Fruit fly (Drosophila melanogaster): Measurements from ENCODE around the gene CG8326.

DNA sequence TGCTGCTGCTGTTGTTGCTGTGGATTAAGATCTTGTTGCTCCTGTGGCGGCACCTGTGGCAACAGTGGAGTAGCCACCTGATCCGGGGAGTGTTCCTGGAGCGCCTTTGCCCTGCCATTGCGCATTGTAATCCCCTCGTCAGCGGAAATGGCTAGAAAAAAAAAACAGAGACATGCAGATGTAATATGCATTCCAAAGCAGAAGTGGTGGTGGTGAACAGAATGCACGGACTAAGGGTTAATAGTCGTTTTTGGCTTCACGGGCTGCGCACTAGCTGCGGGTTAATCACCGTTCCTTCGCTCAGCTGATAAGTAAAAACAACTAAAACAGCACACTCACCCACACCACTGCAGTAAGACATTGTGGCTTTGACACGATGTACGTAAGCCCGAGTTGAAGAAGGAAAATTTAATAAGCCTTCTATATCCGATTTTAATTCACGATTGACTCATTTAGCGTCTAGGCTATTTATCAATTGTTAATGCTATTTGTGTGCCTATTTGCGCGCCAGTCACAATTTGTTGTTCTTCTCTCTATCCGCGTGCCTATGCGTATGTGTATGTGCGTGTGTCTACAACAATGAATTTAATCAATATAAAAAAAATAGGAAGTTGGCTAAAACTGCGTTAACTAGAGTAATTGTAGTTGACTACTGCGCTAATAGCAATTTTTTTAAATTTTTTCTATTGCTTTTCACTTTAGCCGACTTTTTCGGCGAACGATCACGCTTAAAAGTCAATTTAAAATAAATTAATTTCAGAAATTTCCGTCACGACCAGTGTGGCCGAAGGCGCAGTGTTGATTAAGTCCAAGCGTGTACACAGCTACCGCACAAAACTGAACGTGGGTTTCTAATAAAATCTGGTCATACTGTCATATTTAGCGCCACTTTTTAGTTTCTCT is 2.0 kb downstream of the CG8326 start, which contains the start of gene stas:
- TF ChIP-seq Dll (optimal IDR thresholded peaks at IDR 0.05), result no peak
- no peak for TF ChIP-seq usp (GFP tag; optimal IDR thresholded peaks at IDR 0.05)
- no peak for TF ChIP-seq pan (optimal IDR thresholded peaks at IDR 0.05)
- TF ChIP-seq CG8478 (optimal IDR thresholded peaks at IDR 0.05), result no peak
- no peak for TF ChIP-seq psq (optimal IDR thresholded peaks at IDR 0.05)
- no peak for TF ChIP-seq EcR (GFP tag; optimal IDR thresholded peaks at IDR 0.05)

All from whole organism.